Worm (Caenorhabditis elegans) whole organism, L1 larva: ENCODE data around the gene W06D11.1.
"Not testable (repeated sequence)": the region's sequence is repeated elsewhere in the genome, so short reads cannot be mapped to it uniquely, and the experiment has no call there.

Experiments used
- C04F5.9 ChIP-seq: sonication (generic microtip); optimal IDR thresholded peaks from 2 replicates; lab custom pipeline; 2016; ENCODE audit warnings: missing genetic modification characterization, missing compliant biosample characterization
- C16A3.4 ChIP-seq: fragments of 150-350 bp; optimal IDR thresholded peaks from 2 replicates; lab custom pipeline; 2014; ENCODE audit warnings: missing biosample characterization, missing genetic modification characterization
- C34B4.2 ChIP-seq: sonication (generic microtip); optimal IDR thresholded peaks from 2 replicates; lab custom pipeline; 2017; ENCODE audit warnings: mild to moderate bottlenecking, missing genetic modification characterization, missing compliant biosample characterization
- aha-1 ChIP-seq: fragments of 150-350 bp; optimal IDR thresholded peaks from 2 replicates; lab custom pipeline; 2014; ENCODE audit warnings: missing biosample characterization, missing genetic modification characterization
- aly-2 ChIP-seq: fragments of 150-350 bp; optimal IDR thresholded peaks from 2 replicates; lab custom pipeline; 2014; ENCODE audit warnings: missing biosample characterization, missing genetic modification characterization
- ama-1 ChIP-seq: fragments of 150-350 bp; optimal IDR thresholded peaks from 2 replicates; lab custom pipeline; 2014
- ceh-88 ChIP-seq: fragments of 200-800 bp; sonication (Bioruptor generic); IDR thresholded peaks from 2 replicates; pipeline ENCODE4 v1.3.6; 2022; ENCODE audit warnings: missing genetic modification characterization, missing compliant biosample characterization
- ceh-90 ChIP-seq: sonication (generic microtip); optimal IDR thresholded peaks from 2 replicates; lab custom pipeline; 2016; ENCODE audit warnings: missing genetic modification characterization, missing compliant biosample characterization
- dsc-1 ChIP-seq: sonication (generic microtip); optimal IDR thresholded peaks from 2 replicates; lab custom pipeline; 2016; ENCODE audit warnings: mild to moderate bottlenecking, missing genetic modification characterization, missing compliant biosample characterization
- efl-3 ChIP-seq: fragments of 200-800 bp; sonication (Bioruptor generic); optimal IDR thresholded peaks from 2 replicates; lab custom pipeline; 2018; ENCODE audit warnings: mild to moderate bottlenecking, missing genetic modification characterization, missing compliant biosample characterization
- egl-13 ChIP-seq: sonication (generic microtip); optimal IDR thresholded peaks from 2 replicates; lab custom pipeline; 2016; ENCODE audit warnings: missing genotype, missing genetic modification reagents, missing genetic modification characterization, missing compliant biosample characterization
- elt-2 ChIP-seq: sonication (generic microtip); optimal IDR thresholded peaks from 2 replicates; lab custom pipeline; 2016; ENCODE audit warnings: missing genetic modification characterization, mild to moderate bottlenecking, inconsistent platforms, missing compliant biosample characterization, missing genetic modification reagents
- elt-3 ChIP-seq, 6 experiments: fragments of 150-350 bp in 1 of 6; sonication (generic microtip); optimal IDR thresholded peaks; 2 replicates each; lab custom pipeline; 2017 to 2018; ENCODE audit warnings: missing biosample characterization in 6 of 6, missing genetic modification characterization in 6 of 6, inconsistent platforms in 1 of 6
- grh-1 ChIP-seq: fragments of 200-800 bp; sonication (Bioruptor generic); IDR thresholded peaks from 2 replicates; pipeline ENCODE4 v1.3.6; 2022; ENCODE audit warnings: missing genetic modification reagents, missing genetic modification characterization, missing compliant biosample characterization
- hlh-17 ChIP-seq: fragments of 200-800 bp; sonication (Bioruptor generic); optimal IDR thresholded peaks from 2 replicates; lab custom pipeline; 2018; ENCODE audit warnings: missing genetic modification characterization, mild to moderate bottlenecking, missing compliant biosample characterization, moderate library complexity, borderline replicate concordance
- hlh-4 ChIP-seq: sonication (generic microtip); optimal IDR thresholded peaks from 2 replicates; lab custom pipeline; 2016; ENCODE audit warnings: mild to moderate bottlenecking, missing genetic modification characterization, missing compliant biosample characterization
- irx-1 ChIP-seq: sonication (generic microtip); optimal IDR thresholded peaks from 2 replicates; lab custom pipeline; 2016; ENCODE audit warnings: missing genetic modification characterization, missing compliant biosample characterization
- jun-1 ChIP-seq: fragments of 150-350 bp; optimal IDR thresholded peaks from 2 replicates; lab custom pipeline; 2014; ENCODE audit warnings: missing biosample characterization, missing genetic modification reagents, missing genetic modification characterization
- lin-14 ChIP-seq: fragments of 200-800 bp; sonication (Bioruptor generic); optimal IDR thresholded peaks from 2 replicates; lab custom pipeline; 2018; ENCODE audit warnings: mild to moderate bottlenecking, missing genetic modification characterization, moderate library complexity, missing compliant biosample characterization
- lin-35 ChIP-seq, 2 experiments: fragments of 150-350 bp; optimal IDR thresholded peaks; 2 replicates each; lab custom pipeline; 2014; ENCODE audit warnings: missing biosample characterization in 2 of 2, missing genetic modification characterization in 2 of 2, missing genetic modification reagents in 2 of 2
- lin-39 ChIP-seq: fragments of 150-350 bp; optimal IDR thresholded peaks from 2 replicates; lab custom pipeline; 2014; ENCODE audit warnings: missing biosample characterization, missing genetic modification reagents, missing genetic modification characterization
- mep-1 ChIP-seq: fragments of 150-350 bp; optimal IDR thresholded peaks from 2 replicates; lab custom pipeline; 2014; ENCODE audit warnings: missing biosample characterization, missing genetic modification characterization
- nhr-20 ChIP-seq: sonication (generic microtip); optimal IDR thresholded peaks from 2 replicates; lab custom pipeline; 2016; ENCODE audit warnings: mild to moderate bottlenecking, missing genetic modification characterization, missing compliant biosample characterization
- nhr-237 ChIP-seq: fragments of 150-350 bp; optimal IDR thresholded peaks from 2 replicates; lab custom pipeline; 2014; ENCODE audit warnings: missing biosample characterization, missing genetic modification characterization
- nhr-76 ChIP-seq: sonication (generic microtip); optimal IDR thresholded peaks from 2 replicates; lab custom pipeline; 2017; ENCODE audit warnings: missing biosample characterization, missing genetic modification characterization
- nhr-77 ChIP-seq: fragments of 150-350 bp; optimal IDR thresholded peaks from 2 replicates; lab custom pipeline; 2014; ENCODE audit warnings: missing biosample characterization, missing genetic modification characterization
- nhr-85 ChIP-seq: sonication (generic microtip); peaks from one replicate; lab custom pipeline; 2016; ENCODE audit warnings: missing genetic modification characterization, inconsistent platforms, missing compliant biosample characterization
- rnt-1 ChIP-seq: sonication (generic microtip); optimal IDR thresholded peaks from 2 replicates; lab custom pipeline; 2016; ENCODE audit warnings: mild to moderate bottlenecking, missing genetic modification characterization, moderate library complexity, missing compliant biosample characterization
- skn-1 ChIP-seq: fragments of 150-350 bp; optimal IDR thresholded peaks from 2 replicates; lab custom pipeline; 2014; ENCODE audit warnings: missing biosample characterization, missing genetic modification characterization
- snu-23 ChIP-seq: sonication (generic microtip); optimal IDR thresholded peaks from 2 replicates; lab custom pipeline; 2016; ENCODE audit warnings: missing genetic modification characterization, missing compliant biosample characterization
- swsn-7 ChIP-seq: sonication (generic microtip); optimal IDR thresholded peaks from 2 replicates; lab custom pipeline; 2016; ENCODE audit warnings: missing genetic modification characterization, missing compliant biosample characterization
- unc-30 ChIP-seq: sonication (generic microtip); optimal IDR thresholded peaks from 2 replicates; lab custom pipeline; 2017; ENCODE audit warnings: missing biosample characterization, missing genetic modification characterization
- ztf-11 ChIP-seq, 2 experiments: sonication (generic microtip); optimal IDR thresholded peaks; 2 replicates each; lab custom pipeline; 2016 to 2017; ENCODE audit warnings: missing genetic modification characterization in 2 of 2, missing biosample characterization in 1 of 2, missing compliant biosample characterization in 1 of 2
- ztf-4 ChIP-seq: fragments of 150-350 bp; optimal IDR thresholded peaks from 2 replicates; lab custom pipeline; 2014; ENCODE audit warnings: missing biosample characterization, missing genetic modification characterization

The W06D11.1 gene

DNA sequence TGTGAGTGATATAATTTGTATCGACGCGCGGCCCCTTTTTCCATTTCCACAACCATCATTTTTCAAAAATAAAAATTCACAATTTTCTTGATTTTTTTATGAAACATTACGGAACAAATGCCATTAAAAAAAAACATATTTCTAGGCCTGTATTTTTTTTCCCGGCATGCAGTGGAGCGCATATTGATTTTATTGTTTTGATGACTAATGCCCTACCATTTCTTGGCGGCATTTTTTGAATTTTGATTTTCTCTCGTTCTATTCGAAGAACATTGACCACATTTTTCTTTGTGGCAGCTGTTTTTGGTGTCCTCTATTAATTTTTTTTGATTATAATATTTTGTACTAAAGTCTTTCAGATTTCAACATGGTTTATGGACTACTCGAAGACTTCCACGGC is 4.0 kb downstream of the W06D11.1 start, which contains the start of gene W06D11.3:
W06D11.3 (plus strand) TSS at position 360 of the 400 bp plus-strand sequence.
- no peak for TF ChIP-seq lin-14 (GFP tag; lab: Kevin White, UChicago)
- no peak for TF ChIP-seq ceh-90 (tag; lab: Kevin White, UChicago)
- TF ChIP-seq aha-1 (tag; lab: Kevin White, UChicago), result no peak
- no peak for TF ChIP-seq nhr-20 (tag; lab: Kevin White, UChicago)
- TF ChIP-seq nhr-237 (tag; lab: Kevin White, UChicago), result no peak
- TF ChIP-seq dsc-1 (tag; lab: Kevin White, UChicago), result no peak
- no peak for TF ChIP-seq skn-1 (tag; lab: Kevin White, UChicago)
- no peak for TF ChIP-seq nhr-76 (tag; lab: Kevin White, UChicago)
- no peak for TF ChIP-seq C34B4.2 (tag; lab: Kevin White, UChicago)
- no peak for TF ChIP-seq efl-3
- TF ChIP-seq hlh-17, result no peak
- TF ChIP-seq egl-13 (tag; lab: Kevin White, UChicago), result no peak
- TF ChIP-seq irx-1 (tag; lab: Kevin White, UChicago), result no peak
- no peak for TF ChIP-seq mep-1

ce11 chrX:12299834-12300233 is 5.5 kb downstream of the W06D11.1 start, which contains the start of gene W06D11.5:
W06D11.5 (plus strand) TSS chrX:12300134.
- TF ChIP-seq hlh-4 (tag; lab: Kevin White, UChicago) (no peak), nhr-85 (tag; lab: Kevin White, UChicago) (peak; percentile 1), nhr-20 (tag; lab: Kevin White, UChicago) (no peak)

DNA sequence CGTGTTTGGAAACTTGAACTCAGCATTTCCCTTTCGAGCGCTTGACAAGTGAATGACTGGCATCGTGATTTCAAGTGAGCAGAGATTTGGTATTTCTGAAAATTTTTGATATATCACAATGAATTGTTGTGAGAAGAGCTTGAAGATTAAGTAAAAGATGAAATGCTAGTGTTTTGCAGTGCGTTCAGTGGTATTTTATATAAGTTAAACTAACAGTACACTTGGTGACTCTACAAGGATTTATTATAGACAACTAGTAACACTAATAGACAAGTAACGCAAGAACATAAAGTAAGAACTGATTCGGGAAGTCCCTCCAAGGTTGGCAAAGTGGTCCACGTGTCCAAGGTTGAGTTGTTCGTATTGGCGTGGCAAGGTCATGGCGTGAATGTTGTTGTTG is 8.4 kb downstream of the W06D11.1 start, which contains the start of gene dot-1.3:
dot-1.3 (minus strand) TSS at position 101 of the 400 bp plus-strand sequence.
- TF ChIP-seq ama-1 (lab: Kevin White, UChicago); elt-3 (tag; optimal IDR thresholded peaks at IDR 0.05; lab: Kevin White, UChicago); egl-13 (tag; lab: Kevin White, UChicago): not testable (repeated sequence)

ce11 chrX:12304231-12304630 is 9.9 kb downstream of the W06D11.1 start:
- no peak for TF ChIP-seq nhr-20 (tag; lab: Kevin White, UChicago)
- TF ChIP-seq lin-39 (tag; lab: Kevin White, UChicago), result no peak
- no peak for TF ChIP-seq aly-2 (tag; lab: Kevin White, UChicago)
- no peak for TF ChIP-seq snu-23 (GFP tag; lab: Kevin White, UChicago)
- TF ChIP-seq nhr-77 (tag; lab: Kevin White, UChicago), result no peak
- no peak for TF ChIP-seq egl-13 (tag; lab: Kevin White, UChicago)
- TF ChIP-seq swsn-7 (tag; lab: Kevin White, UChicago), result no peak
- no peak for TF ChIP-seq C16A3.4 (tag; lab: Kevin White, UChicago)
- TF ChIP-seq elt-2 (tag; lab: Kevin White, UChicago), result no peak
- no peak for TF ChIP-seq unc-30
- no peak for TF ChIP-seq ceh-88 (GFP tag; lab: Robert Waterston, UW)
- TF ChIP-seq hlh-17, result no peak
- no peak for TF ChIP-seq hlh-4 (tag; lab: Kevin White, UChicago)
- no peak for TF ChIP-seq jun-1 (tag; lab: Kevin White, UChicago)
- TF ChIP-seq ztf-4 (tag; lab: Kevin White, UChicago), result no peak
- TF ChIP-seq C04F5.9, result no peak
- no peak for TF ChIP-seq efl-3
- TF ChIP-seq lin-35 (GFP tag; optimal IDR thresholded peaks at IDR 0.05; lab: Kevin White, UChicago), result no peak
- no peak for TF ChIP-seq grh-1 (GFP tag; lab: Robert Waterston, UW)
- TF ChIP-seq, all 84 proteins: peak for 0

DNA sequence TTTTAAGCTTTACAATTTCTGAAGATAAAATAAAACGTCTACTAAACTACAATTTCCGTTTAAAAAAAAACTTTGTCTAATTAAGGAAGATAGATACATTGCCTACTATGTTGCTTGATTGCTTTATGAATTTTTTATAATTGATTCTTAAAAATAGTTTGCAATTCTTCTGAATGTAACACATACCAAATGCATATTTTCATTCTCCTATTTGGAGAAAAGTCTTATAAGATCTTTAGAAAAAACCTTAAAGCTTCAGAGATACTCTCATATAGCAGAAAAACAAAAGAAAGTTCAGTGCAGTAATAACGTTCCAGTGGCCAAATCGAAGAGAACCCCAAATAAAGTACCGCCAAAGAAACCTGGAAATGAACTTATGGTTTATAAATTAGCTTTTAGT is 12.2 kb downstream of the W06D11.1 start, which contains the start of gene phf-32:
phf-32 (plus strand) TSS at position 301 of the 400 bp plus-strand sequence.
- TF ChIP-seq rnt-1 (tag; lab: Kevin White, UChicago), result no peak
- no peak for TF ChIP-seq ztf-11 (tag; optimal IDR thresholded peaks at IDR 0.05; lab: Kevin White, UChicago)
